Fruit fly (Drosophila melanogaster): Measurements from ENCODE around the gene CG32987.
A peak's percentile ranks its signal among the peaks of the same experiment; 100 is the strongest.

The CG32987 gene

dm6 chr2L:8825222-8825869 lies 38.3 kb upstream of the CG32987 start, which contains the start of gene SoxN (continued):
- TF ChIP-seq prd (optimal IDR thresholded peaks at IDR 0.05) (no peak), prd (GFP tag; IDR thresholded peaks at IDR 0.05) (no peak), CG34376 (GFP tag; optimal IDR thresholded peaks at IDR 0.05) (peak; percentile 8), cato (GFP tag; optimal IDR thresholded peaks at IDR 0.05; ENCODE audit: borderline replicate concordance) (no peak), Hand (GFP tag; optimal IDR thresholded peaks at IDR 0.05) (no peak), hth (optimal IDR thresholded peaks at IDR 0.05) (peak; percentile 69), Antp (GFP tag; optimal IDR thresholded peaks at IDR 0.05) (peak; percentile 37), CG42726 (GFP tag; IDR thresholded peaks at IDR 0.05; ENCODE audit: partially characterized antibody) (no peak), CG12236 (GFP tag; optimal IDR thresholded peaks at IDR 0.05) (no peak), CG1832 (GFP tag; optimal IDR thresholded peaks at IDR 0.05) (peak; percentile 94), ranshi (GFP tag; IDR thresholded peaks at IDR 0.05) (no peak), CG9609 (GFP tag; optimal IDR thresholded peaks at IDR 0.05) (no peak), B-H2 (GFP tag; optimal IDR thresholded peaks at IDR 0.05) (no peak), tx (GFP tag; optimal IDR thresholded peaks at IDR 0.05) (no peak), kni (GFP tag; optimal IDR thresholded peaks at IDR 0.05) (peak; percentile 92), CG8089 (GFP tag; optimal IDR thresholded peaks at IDR 0.05) (no peak), cad (GFP tag; optimal IDR thresholded peaks at IDR 0.05) (peak; percentile 95), CG1603 (tag; optimal IDR thresholded peaks at IDR 0.05) (peak; percentile 27), CG11695 (GFP tag; IDR thresholded peaks at IDR 0.05) (no peak), Deaf1 (tag; optimal IDR thresholded peaks at IDR 0.05) (peak; percentile 96), Hr39 (optimal IDR thresholded peaks at IDR 0.05) (no peak), CG8944 (GFP tag; optimal IDR thresholded peaks at IDR 0.05) (no peak), Lhr (GFP tag; optimal IDR thresholded peaks at IDR 0.05) (no peak), sisA (GFP tag; IDR thresholded peaks at IDR 0.05) (no peak), CG2202 (tag; optimal IDR thresholded peaks at IDR 0.05) (peak; percentile 7), Asciz (GFP tag; optimal IDR thresholded peaks at IDR 0.05) (no peak), pan (optimal IDR thresholded peaks at IDR 0.05) (no peak), pan (GFP tag; optimal IDR thresholded peaks at IDR 0.05 in 1 of 2, IDR thresholded peaks at IDR 0.05 in 1 of 2) (no peak), tin (GFP tag; optimal IDR thresholded peaks at IDR 0.05) (no peak), HmgD (GFP tag; optimal IDR thresholded peaks at IDR 0.05) (peak; percentile 12), Taf1 (GFP tag; IDR thresholded peaks at IDR 0.05) (no peak), CG9876 (GFP tag; optimal IDR thresholded peaks at IDR 0.05) (no peak), Drgx (GFP tag; IDR thresholded peaks at IDR 0.05) (no peak; the same call in 1 of the 2 replicates), CG9215 (GFP tag; IDR thresholded peaks at IDR 0.05) (no peak), Gsc (GFP tag; IDR thresholded peaks at IDR 0.05) (no peak), ap (GFP tag; IDR thresholded peaks at IDR 0.05) (no peak), CG4854 (GFP tag; optimal IDR thresholded peaks at IDR 0.05) (no peak), CG17385 (GFP tag; optimal IDR thresholded peaks at IDR 0.05) (no peak), CG14014 (GFP tag; IDR thresholded peaks at IDR 0.05) (no peak), fd64A (GFP tag; optimal IDR thresholded peaks at IDR 0.05) (no peak), vnd (GFP tag; IDR thresholded peaks at IDR 0.05; ENCODE audit: partially characterized antibody) (no peak), CG12299 (tag; optimal IDR thresholded peaks at IDR 0.05) (peak; percentile 33), Camta (GFP tag; optimal IDR thresholded peaks at IDR 0.05) (no peak), chm (GFP tag; IDR thresholded peaks at IDR 0.05) (peak; percentile 81), unc-4 (GFP tag; IDR thresholded peaks at IDR 0.05; ENCODE audit: partially characterized antibody) (no peak; the same call in 1 of the 2 replicates), stwl (tag; optimal IDR thresholded peaks at IDR 0.05) (no peak), CG34422 (GFP tag; IDR thresholded peaks at IDR 0.05) (no peak; the same call in 2 of the 3 replicates), CG8478 (optimal IDR thresholded peaks at IDR 0.05) (peak; percentile 96), CG7963 (GFP tag; IDR thresholded peaks at IDR 0.05; ENCODE audit: partially characterized antibody) (0 out of 3 replicates have a peak, but pooled peaks have one; percentile 23), gt (GFP tag; IDR thresholded peaks at IDR 0.05) (no peak), Sry-β (GFP tag; optimal IDR thresholded peaks at IDR 0.05) (no peak), bab2 (GFP tag; optimal IDR thresholded peaks at IDR 0.05) (no peak), h (optimal IDR thresholded peaks at IDR 0.05) (no peak)

All from whole organism, embryonic.